Fruit fly (Drosophila melanogaster) whole organism: Measurements from ENCODE around the gene beat-IIIc.

ENCODE experiments used
- CG8478 ChIP-seq: fragments of >200 bp; optimal IDR thresholded peaks from 2 replicates; lab custom pipeline; 2018; ENCODE audit warnings: inconsistent platforms
- Dll ChIP-seq: fragments of >200 bp; optimal IDR thresholded peaks from 2 replicates; lab custom pipeline; 2017
- EcR ChIP-seq, 2 experiments: fragments of >200 bp; optimal IDR thresholded peaks; 2 replicates each; lab custom pipeline; 2017; ENCODE audit warnings: missing biosample characterization in 2 of 2, missing genetic modification characterization in 2 of 2, missing genetic modification reagents in 2 of 2
- pan ChIP-seq: fragments of >200 bp; optimal IDR thresholded peaks from 2 replicates; lab custom pipeline; 2017
- psq ChIP-seq: fragments of >200 bp; optimal IDR thresholded peaks from 2 replicates; lab custom pipeline; 2017
- usp ChIP-seq: fragments of >200 bp; optimal IDR thresholded peaks from 2 replicates; lab custom pipeline; 2017; ENCODE audit warnings: missing biosample characterization, missing genetic modification characterization, mixed read lengths

The beat-IIIc gene

DNA sequence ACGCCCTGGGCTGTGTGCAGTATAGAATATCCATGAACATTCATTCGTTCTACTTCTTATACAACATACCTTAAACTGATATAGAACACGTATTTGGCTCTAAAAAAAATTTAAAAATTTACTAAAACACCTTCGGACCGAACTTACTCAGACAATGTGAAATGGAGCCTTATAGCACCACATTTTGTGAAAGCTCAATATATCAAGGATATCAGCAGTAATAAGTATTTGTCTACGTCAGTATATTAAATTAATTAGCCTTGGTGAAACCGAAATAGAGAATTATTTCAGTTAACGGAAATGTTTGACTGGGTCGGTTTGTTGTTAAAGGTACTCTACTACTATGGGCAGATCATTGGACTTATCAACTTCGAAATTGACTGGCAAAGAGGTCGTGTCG lies 84.2 kb downstream of the beat-IIIc start, which contains the start of gene Gr36a:
Gene Gr36a (plus strand): TSS at position 301 of the 400 bp plus-strand sequence.
- TF ChIP-seq Dll (lab: Kevin White, UChicago): no peak

DNA sequence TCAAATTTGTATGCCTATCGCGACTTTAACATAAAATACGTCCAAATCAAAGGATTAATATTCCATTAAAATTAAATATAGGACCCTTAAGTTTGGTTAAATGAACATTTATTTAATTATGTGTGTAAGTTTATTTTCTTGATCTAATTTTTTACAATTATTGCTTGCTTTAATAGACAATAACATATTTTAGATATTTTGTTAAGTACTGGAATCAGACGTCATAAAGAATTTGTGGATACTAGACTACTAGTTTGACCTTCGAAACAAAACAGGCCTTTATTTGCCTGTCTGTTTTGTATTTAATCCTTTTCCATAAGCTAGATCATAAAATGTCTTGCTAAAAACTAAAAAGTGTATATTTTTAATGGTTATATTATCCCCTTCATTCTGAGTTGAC lies 87.4 kb downstream of the beat-IIIc start, which contains the start of gene CG34169:
Gene CG34169 (plus strand): TSS at position 301 of the 400 bp plus-strand sequence.
- no peak for TF ChIP-seq EcR (GFP tag; optimal IDR thresholded peaks at IDR 0.05; lab: Kevin White, UChicago)
- TF ChIP-seq Dll (lab: Kevin White, UChicago): no peak
- no peak for TF ChIP-seq psq (lab: Kevin White, UChicago)
- TF ChIP-seq pan (lab: Kevin White, UChicago): no peak
- TF ChIP-seq CG8478 (lab: Kevin White, UChicago): no peak
- no peak for TF ChIP-seq usp (GFP tag; lab: Kevin White, UChicago)

DNA sequence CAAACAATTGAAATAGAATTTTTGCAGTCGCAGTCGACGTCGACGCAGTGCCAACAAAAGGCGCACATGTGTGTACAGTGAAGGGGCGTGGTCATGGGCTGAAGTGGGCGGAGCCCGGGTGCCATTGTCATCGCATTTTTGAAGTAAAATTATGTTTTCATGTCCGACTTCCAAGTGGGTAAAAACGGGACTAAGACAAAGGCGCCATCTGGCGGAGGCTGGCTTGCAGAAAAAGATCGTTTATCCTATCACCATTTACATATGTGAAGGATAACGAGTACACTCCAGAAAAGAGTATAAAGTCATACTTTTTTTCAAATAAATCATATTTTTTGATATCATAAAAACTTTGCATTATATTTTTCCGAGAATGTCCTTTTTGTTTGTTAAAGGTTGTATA lies 97.2 kb downstream of the beat-IIIc start:
- TF ChIP-seq CG8478 (lab: Kevin White, UChicago) (no peak), psq (lab: Kevin White, UChicago) (no peak), usp (GFP tag; lab: Kevin White, UChicago) (no peak), EcR (GFP tag; optimal IDR thresholded peaks at IDR 0.05; lab: Kevin White, UChicago) (no peak), Dll (lab: Kevin White, UChicago) (no peak), pan (lab: Kevin White, UChicago) (no peak)

DNA sequence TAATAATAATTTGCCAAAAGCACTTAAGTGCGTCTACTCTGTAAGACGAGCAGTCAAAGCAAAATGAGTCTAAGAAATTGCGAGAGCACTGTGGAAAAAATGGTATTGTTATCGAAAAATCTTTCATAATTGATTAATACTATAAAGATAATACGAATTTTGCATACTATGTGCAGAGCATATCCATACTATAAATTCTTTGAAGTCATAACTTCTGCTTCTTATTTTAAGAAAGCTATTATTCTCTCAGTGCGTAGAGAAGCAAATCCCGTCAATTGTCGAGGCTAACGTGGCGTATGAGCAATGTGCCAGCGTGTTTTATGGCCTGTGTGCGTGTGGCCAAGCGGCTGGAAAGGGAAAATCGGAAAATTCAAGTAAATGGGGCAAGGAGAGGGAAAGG lies 100.9 kb downstream of the beat-IIIc start:
- no peak for TF ChIP-seq Dll (lab: Kevin White, UChicago)
- no peak for TF ChIP-seq usp (GFP tag; lab: Kevin White, UChicago)
- TF ChIP-seq pan (lab: Kevin White, UChicago): no peak
- TF ChIP-seq EcR (GFP tag; optimal IDR thresholded peaks at IDR 0.05; lab: Kevin White, UChicago): no peak
- no peak for TF ChIP-seq CG8478 (lab: Kevin White, UChicago)
- TF ChIP-seq psq (lab: Kevin White, UChicago): no peak
